Worm (Caenorhabditis elegans): ENCODE data around the gene suex-1.

DNA sequence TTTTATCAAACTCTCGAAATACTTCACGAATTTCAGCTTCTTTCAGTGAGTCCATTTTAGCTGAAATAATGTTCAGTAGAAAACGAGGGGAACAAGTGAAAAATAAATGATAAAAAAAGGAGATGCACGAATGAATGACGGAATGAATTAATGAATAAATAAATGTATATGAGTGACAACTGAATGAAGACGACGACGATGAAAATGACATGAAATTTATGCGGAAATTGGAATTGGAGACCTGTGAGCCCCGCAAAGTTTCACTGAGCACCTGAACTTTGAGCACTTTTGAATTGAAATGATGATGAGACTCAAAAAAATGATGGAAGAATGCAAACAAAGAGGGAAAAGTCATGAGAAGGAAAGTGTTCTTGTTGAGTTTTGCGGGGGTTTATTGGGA is 16.1 kb downstream of the suex-1 start, which contains the start of gene cal-8:
- TF ChIP-seq ama-1 (optimal IDR thresholded peaks at IDR 0.05) (no peak), flt-1 (GFP tag; IDR thresholded peaks at IDR 0.05) (no peak)

All from whole organism, early embryonic.